Worm (Caenorhabditis elegans): Measurements from ENCODE around the gene clec-247.
"Not testable (repeated sequence)": the region's sequence is repeated elsewhere in the genome, so short reads cannot be mapped to it uniquely, and the experiment has no call there.

Gene clec-247

DNA sequence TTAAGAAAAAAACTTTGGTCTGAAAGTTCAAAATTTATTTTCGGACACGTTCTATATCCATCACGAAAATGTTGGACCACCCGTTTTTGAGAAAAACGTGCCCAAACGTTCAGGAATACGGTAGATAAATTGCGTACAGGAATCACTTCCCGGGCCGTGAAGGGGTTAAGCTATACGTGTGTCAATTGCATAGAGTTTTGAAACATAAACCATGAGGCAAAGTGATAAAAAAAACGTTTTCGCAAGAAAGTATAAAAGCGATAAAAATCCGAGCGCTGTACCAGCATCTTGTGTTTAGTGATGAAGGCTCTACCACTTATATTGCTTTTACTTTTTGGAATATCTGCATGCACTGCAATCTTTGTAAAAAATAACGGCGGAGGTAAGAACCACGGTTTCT lies 19.7 kb downstream of the clec-247 start, which contains the start of gene Y51A2A.6:
Y51A2A.6 (plus strand) TSS at position 301 of the 400 bp plus-strand sequence.
- not testable (repeated sequence) for TF ChIP-seq ref-1 (GFP tag; conservative IDR thresholded peaks at IDR 0.05); klf-2 (GFP tag; conservative IDR thresholded peaks at IDR 0.05); flt-1 (GFP tag; IDR thresholded peaks at IDR 0.05)

ce11 chrV:18318312-18318711 lies 35.6 kb downstream of the clec-247 start, which contains the start of gene fbxb-119:
Gene fbxb-119, plus strand, starts transcription at chrV:18318612.
- no peak for TF ChIP-seq flt-1 (GFP tag; IDR thresholded peaks at IDR 0.05)
- TF ChIP-seq tab-1 (GFP tag; IDR thresholded peaks at IDR 0.05), result no peak
- TF ChIP-seq ref-1 (GFP tag; conservative IDR thresholded peaks at IDR 0.05), result no peak
- TF ChIP-seq med-1 (GFP tag; optimal IDR thresholded peaks at IDR 0.05; ENCODE audit: insufficient read depth), result no peak
- TF ChIP-seq ztf-29 (GFP tag; IDR thresholded peaks at IDR 0.05), result no peak
- TF ChIP-seq cog-1 (tag; optimal IDR thresholded peaks at IDR 0.05), result no peak
- no peak for TF ChIP-seq ztf-23 (GFP tag; IDR thresholded peaks at IDR 0.05)

ce11 chrV:18323231-18323630 lies 40.5 kb downstream of the clec-247 start, which contains the start of gene B0462.5:
Gene B0462.5, minus strand, starts transcription at chrV:18323331.
- no peak for TF ChIP-seq T22C8.4 (GFP tag; IDR thresholded peaks at IDR 0.05)
- TF ChIP-seq klf-2 (GFP tag; conservative IDR thresholded peaks at IDR 0.05), result no peak
- TF ChIP-seq ztf-23 (GFP tag; IDR thresholded peaks at IDR 0.05), result no peak
- no peak for TF ChIP-seq cog-1 (tag; optimal IDR thresholded peaks at IDR 0.05)
- TF ChIP-seq flt-1 (GFP tag; IDR thresholded peaks at IDR 0.05), result no peak
- no peak for TF ChIP-seq ref-1 (GFP tag; conservative IDR thresholded peaks at IDR 0.05)
- no peak for TF ChIP-seq ztf-29 (GFP tag; IDR thresholded peaks at IDR 0.05)
- TF ChIP-seq tab-1 (GFP tag; IDR thresholded peaks at IDR 0.05), result no peak
- TF ChIP-seq med-1 (GFP tag; optimal IDR thresholded peaks at IDR 0.05; ENCODE audit: insufficient read depth), result no peak

DNA sequence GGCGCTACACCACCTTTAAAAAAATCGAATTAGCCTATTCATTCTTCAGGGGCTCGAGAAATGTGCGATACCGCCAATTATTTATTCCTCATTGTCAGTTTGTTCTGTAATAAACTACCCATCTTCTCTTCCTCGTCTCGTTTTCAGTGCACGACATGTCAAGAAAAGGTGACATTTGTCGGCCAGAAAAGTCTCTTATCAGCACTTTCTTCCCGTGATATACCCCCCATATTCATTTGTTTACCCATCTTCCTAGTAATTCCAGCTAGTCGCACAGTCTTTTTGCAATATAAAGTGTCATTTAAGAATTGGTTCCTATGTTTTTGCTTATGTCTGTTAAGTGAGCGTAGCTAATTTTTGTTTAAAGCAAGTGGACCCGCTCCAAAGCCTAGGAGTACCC lies 41.8 kb downstream of the clec-247 start:
- TF ChIP-seq flt-1 (GFP tag; IDR thresholded peaks at IDR 0.05) (no peak), ztf-23 (GFP tag; IDR thresholded peaks at IDR 0.05) (no peak), ref-1 (GFP tag; conservative IDR thresholded peaks at IDR 0.05) (no peak), tab-1 (GFP tag; IDR thresholded peaks at IDR 0.05) (no peak), klf-2 (GFP tag; conservative IDR thresholded peaks at IDR 0.05) (no peak), med-1 (GFP tag; optimal IDR thresholded peaks at IDR 0.05; ENCODE audit: insufficient read depth) (no peak), T22C8.4 (GFP tag; IDR thresholded peaks at IDR 0.05) (no peak), ztf-29 (GFP tag; IDR thresholded peaks at IDR 0.05) (no peak), cog-1 (tag; optimal IDR thresholded peaks at IDR 0.05) (no peak)

ce11 chrV:18331086-18331485 lies 48.4 kb downstream of the clec-247 start, which contains the start of gene B0462.4:
Gene B0462.4, minus strand, starts transcription at chrV:18331186.
- TF ChIP-seq klf-2 (GFP tag; conservative IDR thresholded peaks at IDR 0.05) (no peak), ref-1 (GFP tag; conservative IDR thresholded peaks at IDR 0.05) (no peak)

Measured in whole organism, midembryonic.